Fruit fly (Drosophila melanogaster) whole organism, embryonic: ENCODE measurements around the gene Cyp1.

Experiments
- Adf1 ChIP-seq: fragments of 200-800 bp; sonication (Bioruptor generic); IDR thresholded peaks from 2 replicates; pipeline ENCODE4 v1.3.6; 2022; ENCODE audit warnings: missing biosample characterization, missing genetic modification characterization
- CG1024 ChIP-seq: fragments of 200-800 bp; sonication (Bioruptor generic); IDR thresholded peaks from 2 replicates; pipeline ENCODE4 v1.3.6; 2022; ENCODE audit warnings: missing biosample characterization, missing genetic modification characterization
- CG11696 ChIP-seq: fragments of 200-800 bp; sonication (Bioruptor generic); IDR thresholded peaks from 2 replicates; pipeline ENCODE4 v1.3.6; 2022; ENCODE audit warnings: missing biosample characterization, missing genetic modification characterization
- CG12659 ChIP-seq: fragments of 200-800 bp; sonication (Bioruptor generic); optimal IDR thresholded peaks from 3 replicates; lab custom pipeline; 2017; ENCODE audit warnings: mild to moderate bottlenecking, missing biosample characterization, missing genetic modification reagents, missing genetic modification characterization
- CG12942 ChIP-seq: fragments of 200-800 bp; sonication (Bioruptor generic); optimal IDR thresholded peaks from 3 replicates; lab custom pipeline; 2016; ENCODE audit warnings: missing biosample characterization, missing genetic modification characterization
- CG13296 ChIP-seq: fragments of 200-800 bp; sonication (Bioruptor generic); optimal IDR thresholded peaks from 3 replicates; lab custom pipeline; 2018; ENCODE audit warnings: missing biosample characterization, mild to moderate bottlenecking, missing genetic modification characterization
- CG14667 ChIP-seq: fragments of 200-800 bp; sonication (Bioruptor generic); IDR thresholded peaks from 2 replicates; pipeline ENCODE4 v1.3.6; 2022; ENCODE audit warnings: missing biosample characterization, missing genetic modification characterization
- CG14965 ChIP-seq: fragments of 200-800 bp; sonication (Bioruptor generic); optimal IDR thresholded peaks from 2 replicates; lab custom pipeline; 2016; ENCODE audit warnings: missing biosample characterization, missing genetic modification characterization, borderline replicate concordance
- CG15269 ChIP-seq: fragments of 200-800 bp; sonication (Bioruptor generic); optimal IDR thresholded peaks from 2 replicates; lab custom pipeline; 2018; ENCODE audit warnings: missing biosample characterization, mild to moderate bottlenecking, missing genetic modification characterization, moderate library complexity
- CG1647 ChIP-seq: fragments of 200-800 bp; sonication (Bioruptor generic); optimal IDR thresholded peaks from 3 replicates; lab custom pipeline; 2016; ENCODE audit warnings: missing biosample characterization, missing genetic modification characterization
- CG17568 ChIP-seq: fragments of 200-800 bp; sonication (Bioruptor generic); optimal IDR thresholded peaks from 2 replicates; lab custom pipeline; 2018; ENCODE audit warnings: missing biosample characterization, mild to moderate bottlenecking, missing genetic modification characterization, moderate library complexity
- CG2129 ChIP-seq: fragments of 200-800 bp; sonication (Bioruptor generic); IDR thresholded peaks from 2 replicates; pipeline ENCODE4 v1.3.6; 2022; ENCODE audit warnings: missing biosample characterization, missing genetic modification characterization; ENCODE audit not compliant: partially characterized antibody
- CG2889 ChIP-seq: fragments of 200-800 bp; sonication (Bioruptor generic); IDR thresholded peaks from 3 replicates; pipeline ENCODE4 v1.3.6; 2022; ENCODE audit warnings: missing biosample characterization, missing genetic modification characterization
- CG30020 ChIP-seq: fragments of 200-800 bp; optimal IDR thresholded peaks from 2 replicates; lab custom pipeline; 2019; ENCODE audit warnings: missing biosample characterization, mild to moderate bottlenecking, missing genetic modification characterization, moderate library complexity
- CG32772 ChIP-seq: fragments of 200-800 bp; sonication (Bioruptor generic); IDR thresholded peaks from 2 replicates; pipeline ENCODE4 v1.3.6; 2022; ENCODE audit warnings: missing biosample characterization, missing genetic modification characterization
- CG8359 ChIP-seq: fragments of 200-800 bp; sonication (Bioruptor generic); optimal IDR thresholded peaks from 2 replicates; lab custom pipeline; 2017; ENCODE audit warnings: missing biosample characterization, mild to moderate bottlenecking, missing genetic modification characterization, borderline replicate concordance
- CkIIα-i1 ChIP-seq: fragments of 200-800 bp; sonication (Bioruptor generic); IDR thresholded peaks from 2 replicates; pipeline ENCODE4 v1.3.6; 2022; ENCODE audit warnings: missing biosample characterization, missing genetic modification characterization
- Dad ChIP-seq: fragments of 200-800 bp; sonication (Bioruptor generic); optimal IDR thresholded peaks from 3 replicates; lab custom pipeline; 2016; ENCODE audit warnings: missing biosample characterization, missing genetic modification characterization
- Drgx ChIP-seq: fragments of 200-800 bp; sonication (Bioruptor generic); IDR thresholded peaks from 2 replicates; pipeline ENCODE4 v1.3.6; 2022; ENCODE audit warnings: missing biosample characterization, missing genetic modification characterization
- Eip74EF ChIP-seq, 2 experiments: fragments of 200-800 bp in 1 of 2; fragments of >200 bp in 1 of 2; sonication (Bioruptor generic) in 1 of 2; optimal IDR thresholded peaks; 2 replicates each; lab custom pipeline; 2017 to 2019; ENCODE audit warnings: missing biosample characterization in 2 of 2, missing genetic modification characterization in 2 of 2, mild to moderate bottlenecking in 1 of 2, moderate library complexity in 1 of 2
- GATAe ChIP-seq: fragments of 200-800 bp; sonication (Bioruptor generic); conservative IDR thresholded peaks from 2 replicates; pipeline ENCODE4 v1.3.6; 2022; ENCODE audit warnings: missing biosample characterization, missing genetic modification characterization
- NC2α ChIP-seq: fragments of 200-800 bp; sonication (Bioruptor generic); optimal IDR thresholded peaks from 2 replicates; lab custom pipeline; 2016; ENCODE audit warnings: missing biosample characterization, missing genetic modification characterization
- NK7.1 ChIP-seq: fragments of 200-800 bp; sonication (Bioruptor generic); optimal IDR thresholded peaks from 3 replicates; lab custom pipeline; 2016; ENCODE audit warnings: missing biosample characterization, missing genetic modification characterization
- Spps ChIP-seq: fragments of 200-800 bp; sonication (Bioruptor generic); optimal IDR thresholded peaks from 2 replicates; lab custom pipeline; 2018; ENCODE audit warnings: missing biosample characterization, mild to moderate bottlenecking, missing genetic modification characterization
- Sry-β ChIP-seq: fragments of 200-800 bp; sonication (Bioruptor generic); optimal IDR thresholded peaks from 2 replicates; lab custom pipeline; 2018; ENCODE audit warnings: missing biosample characterization, mild to moderate bottlenecking, missing genetic modification characterization, moderate library complexity
- ac ChIP-seq: fragments of 200-800 bp; sonication (Bioruptor generic); optimal IDR thresholded peaks from 3 replicates; lab custom pipeline; 2017; ENCODE audit warnings: missing biosample characterization, mild to moderate bottlenecking, missing genetic modification characterization
- amos ChIP-seq: fragments of 200-800 bp; sonication (Bioruptor generic); IDR thresholded peaks from 2 replicates; pipeline ENCODE4 v1.3.6; 2022; ENCODE audit warnings: missing biosample characterization, missing genetic modification characterization; ENCODE audit not compliant: partially characterized antibody
- chinmo ChIP-seq: fragments of 200-800 bp; sonication (Bioruptor generic); IDR thresholded peaks from 4 replicates; pipeline ENCODE4 v1.3.6; 2022; ENCODE audit warnings: missing biosample characterization, missing genetic modification characterization; ENCODE audit not compliant: partially characterized antibody
- crp ChIP-seq, 2 experiments: fragments of 200-800 bp; sonication (Bioruptor generic); optimal IDR thresholded peaks; 2 replicates in 1 of 2; 3 replicates in 1 of 2; lab custom pipeline; 2017; ENCODE audit warnings: missing biosample characterization in 2 of 2, missing genetic modification characterization in 2 of 2, mild to moderate bottlenecking in 1 of 2, moderate library complexity in 1 of 2
- danr ChIP-seq: fragments of 200-800 bp; sonication (Bioruptor generic); IDR thresholded peaks from 2 replicates; pipeline ENCODE4 v1.3.6; 2022; ENCODE audit warnings: missing biosample characterization, missing genetic modification characterization
- ems ChIP-seq: fragments of 200-800 bp; sonication (Bioruptor generic); optimal IDR thresholded peaks from 3 replicates; lab custom pipeline; 2016; ENCODE audit warnings: missing biosample characterization, missing genetic modification characterization
- eyg ChIP-seq: fragments of 200-800 bp; sonication (Bioruptor generic); optimal IDR thresholded peaks from 3 replicates; lab custom pipeline; 2016; ENCODE audit warnings: missing biosample characterization, missing genetic modification characterization
- h ChIP-seq: fragments of >200 bp; optimal IDR thresholded peaks from 2 replicates; lab custom pipeline; 2017
- hbn ChIP-seq: fragments of 200-800 bp; sonication (Bioruptor generic); IDR thresholded peaks from 2 replicates; pipeline ENCODE4 v1.3.6; 2022; ENCODE audit warnings: missing biosample characterization, missing genetic modification characterization; ENCODE audit not compliant: partially characterized antibody
- ind ChIP-seq: fragments of 200-800 bp; sonication (Bioruptor generic); optimal IDR thresholded peaks from 3 replicates; lab custom pipeline; 2016; ENCODE audit warnings: missing biosample characterization, missing genetic modification characterization
- jigr1 ChIP-seq: fragments of 200-800 bp; sonication (Bioruptor generic); IDR thresholded peaks from 3 replicates; pipeline ENCODE4 v1.3.6; 2022; ENCODE audit warnings: missing biosample characterization, missing genetic modification characterization
- lmd ChIP-seq: fragments of 200-800 bp; sonication (Bioruptor generic); IDR thresholded peaks from 2 replicates; pipeline ENCODE4 v1.3.6; 2022; ENCODE audit warnings: missing biosample characterization, missing genetic modification characterization
- mam ChIP-seq: fragments of 200-800 bp; sonication (Bioruptor generic); optimal IDR thresholded peaks from 3 replicates; lab custom pipeline; 2016; ENCODE audit warnings: missing biosample characterization, missing genetic modification characterization
- nerfin-2 ChIP-seq: fragments of 200-800 bp; sonication (Bioruptor generic); IDR thresholded peaks from 2 replicates; pipeline ENCODE4 v1.3.6; 2022; ENCODE audit warnings: missing biosample characterization, missing genetic modification characterization; ENCODE audit not compliant: partially characterized antibody
- oc ChIP-seq: fragments of 200-800 bp; sonication (Bioruptor generic); optimal IDR thresholded peaks from 2 replicates; lab custom pipeline; 2018; ENCODE audit warnings: missing biosample characterization, mild to moderate bottlenecking, missing genetic modification characterization, moderate library complexity
- org-1 ChIP-seq: fragments of 200-800 bp; sonication (Bioruptor generic); optimal IDR thresholded peaks from 2 replicates; lab custom pipeline; 2017; ENCODE audit warnings: missing biosample characterization, missing genetic modification characterization
- pho ChIP-seq: fragments of 200-800 bp; sonication (Bioruptor generic); optimal IDR thresholded peaks from 2 replicates; lab custom pipeline; 2016; ENCODE audit warnings: missing biosample characterization, missing genetic modification characterization
- phol ChIP-seq: fragments of 200-800 bp; sonication (Bioruptor generic); optimal IDR thresholded peaks from 3 replicates; lab custom pipeline; 2018; ENCODE audit warnings: missing biosample characterization, mild to moderate bottlenecking, missing genetic modification characterization, moderate library complexity
- sc ChIP-seq, 3 experiments: fragments of >200 bp in 2 of 3; fragments of 200-800 bp in 1 of 3; sonication (Bioruptor generic) in 1 of 3; optimal IDR thresholded peaks; 2 replicates in 2 of 3; 3 replicates in 1 of 3; lab custom pipeline; 2017; ENCODE audit warnings: mild to moderate bottlenecking in 1 of 3, missing biosample characterization in 1 of 3, missing genetic modification characterization in 1 of 3, missing genetic modification reagents in 1 of 3
- sim ChIP-seq: fragments of 200-800 bp; sonication (Bioruptor generic); IDR thresholded peaks from 2 replicates; pipeline ENCODE4 v1.3.6; 2022; ENCODE audit warnings: missing biosample characterization, missing genetic modification characterization
- slbo ChIP-seq: fragments of 200-800 bp; sonication (Bioruptor generic); IDR thresholded peaks from 2 replicates; pipeline ENCODE4 v1.3.6; 2022; ENCODE audit warnings: missing biosample characterization, missing genetic modification characterization
- slou ChIP-seq: fragments of 200-800 bp; sonication (Bioruptor generic); optimal IDR thresholded peaks from 3 replicates; lab custom pipeline; 2016; ENCODE audit warnings: missing biosample characterization, missing genetic modification characterization
- sqz ChIP-seq: fragments of 200-800 bp; sonication (Bioruptor generic); optimal IDR thresholded peaks from 3 replicates; lab custom pipeline; 2018; ENCODE audit warnings: missing biosample characterization, mild to moderate bottlenecking, missing genetic modification characterization
- usp ChIP-seq: fragments of >200 bp; optimal IDR thresholded peaks from 2 replicates; lab custom pipeline; 2017; ENCODE audit warnings: missing biosample characterization, missing genetic modification characterization
- wor ChIP-seq: fragments of 200-800 bp; sonication (Bioruptor generic); IDR thresholded peaks from 2 replicates; pipeline ENCODE4 v1.3.6; 2022; ENCODE audit warnings: missing biosample characterization, missing genetic modification characterization
- yki ChIP-seq: fragments of >200 bp; optimal IDR thresholded peaks from 3 replicates; lab custom pipeline; 2018

Cyp1 gene

dm6 chrX:16278783-16279182 is 41.4 kb downstream of the Cyp1 start (continued):
- TF ChIP-seq CG32772 (GFP tag; lab: Robert Waterston, UW) (peak; percentile 64), yki (lab: Kevin White, UChicago) (no peak), CG13296 (peak; percentile 83), CG1024 (peak; percentile 53), ind (peak; percentile 66), phol (tag; lab: Kevin White, UChicago) (peak; percentile 85), CG12659 (GFP tag; lab: Kevin White, UChicago) (peak; percentile 60), CG30020 (tag; lab: Kevin White, UChicago) (peak; percentile 53), CkIIα-i1 (GFP tag; lab: Robert Waterston, UW) (no peak), wor (GFP tag; lab: Robert Waterston, UW) (peak; percentile 67), amos (GFP tag; lab: Robert Waterston, UW) (no peak), slbo (GFP tag; lab: Robert Waterston, UW) (peak; percentile 72), oc (tag; lab: Kevin White, UChicago) (peak; percentile 75), CG12942 (GFP tag; lab: Kevin White, UChicago) (peak; percentile 39), CG14965 (GFP tag; lab: Kevin White, UChicago) (no peak), CG2889 (peak; percentile 72; the same call in 2 of the 3 replicates), chinmo (GFP tag; lab: Robert Waterston, UW) (no peak), CG11696 (peak; percentile 62), sc (optimal IDR thresholded peaks at IDR 0.05; lab: Kevin White, UChicago) (no peak), sc (GFP tag; optimal IDR thresholded peaks at IDR 0.05; lab: Kevin White, UChicago) (peak; percentile 68), eyg (GFP tag; lab: Kevin White, UChicago) (no peak), lmd (peak; percentile 79), CG8359 (GFP tag; lab: Kevin White, UChicago) (peak; percentile 75), Dad (peak; percentile 5), NK7.1 (GFP tag; lab: Kevin White, UChicago) (no peak), hbn (GFP tag; lab: Robert Waterston, UW) (no peak), GATAe (GFP tag; lab: Robert Waterston, UW) (0 out of 2 replicates have a peak, but pooled peaks have one; percentile 20), ac (GFP tag; lab: Kevin White, UChicago) (peak; percentile 82), crp (GFP tag; optimal IDR thresholded peaks at IDR 0.05; lab: Kevin White, UChicago) (peak in 1 of 2 experiments; percentile 35), ems (GFP tag; lab: Kevin White, UChicago) (peak; percentile 46), Eip74EF (GFP tag; optimal IDR thresholded peaks at IDR 0.05; lab: Kevin White, UChicago) (peak in 1 of 2 experiments; percentile 79), Sry-β (GFP tag; lab: Kevin White, UChicago) (peak; percentile 32), CG2129 (no peak), CG15269 (tag; lab: Kevin White, UChicago) (peak; percentile 82), CG17568 (GFP tag; lab: Kevin White, UChicago) (peak; percentile 86), sqz (GFP tag; lab: Kevin White, UChicago) (peak; percentile 77), h (lab: Kevin White, UChicago) (no peak), Drgx (GFP tag; lab: Robert Waterston, UW) (peak; percentile 87), NC2α (GFP tag; lab: Kevin White, UChicago) (peak; percentile 9), org-1 (GFP tag; lab: Kevin White, UChicago) (peak; percentile 78), Spps (tag; lab: Kevin White, UChicago) (peak; percentile 84), jigr1 (GFP tag; lab: Robert Waterston, UW) (peak; percentile 60; the same call in 2 of the 3 replicates), sim (peak; percentile 87), CG1647 (peak; percentile 51), usp (no peak), Adf1 (GFP tag; lab: Robert Waterston, UW) (no peak), CG14667 (GFP tag; lab: Robert Waterston, UW) (peak; percentile 65; the same call in 1 of the 2 replicates), nerfin-2 (no peak), danr (peak; percentile 72), pho (GFP tag; lab: Kevin White, UChicago) (no peak), mam (GFP tag; lab: Kevin White, UChicago) (no peak), slou (no peak)
